Fruit fly (Drosophila melanogaster): ENCODE measurements around the gene Josd.
A peak's percentile ranks its signal among the peaks of the same experiment; 100 is the strongest.

Josd gene

DNA sequence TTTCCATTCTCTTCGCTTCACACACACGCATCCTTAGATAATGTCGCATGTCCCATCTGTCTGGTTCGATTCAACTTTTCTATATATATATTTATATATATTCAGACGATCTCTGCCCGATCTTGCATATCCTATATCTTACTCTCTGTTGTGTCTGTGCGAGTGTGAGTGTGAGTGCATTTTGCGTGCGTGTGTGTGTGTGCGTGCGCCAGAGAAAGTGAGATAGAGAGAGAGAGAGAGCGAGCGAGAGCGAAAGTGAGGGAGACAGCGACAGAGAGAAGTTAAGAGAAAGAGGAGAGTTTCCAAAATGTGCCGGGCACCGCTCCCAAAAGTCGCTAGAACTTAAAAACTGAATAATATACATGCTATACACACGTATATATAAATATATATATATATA lies 29.2 kb upstream of the Josd start:
- TF ChIP-seq pad (GFP tag; optimal IDR thresholded peaks at IDR 0.05) (no peak), tj (GFP tag; optimal IDR thresholded peaks at IDR 0.05) (no peak), Mnt (GFP tag; optimal IDR thresholded peaks at IDR 0.05) (no peak), CG7045 (GFP tag; optimal IDR thresholded peaks at IDR 0.05) (no peak), CG1620 (GFP tag; optimal IDR thresholded peaks at IDR 0.05) (no peak), Hr96 (GFP tag; optimal IDR thresholded peaks at IDR 0.05) (no peak), CG12768 (GFP tag; optimal IDR thresholded peaks at IDR 0.05) (no peak), kay (GFP tag; ENCODE audit: borderline replicate concordance) (no peak), CG11617 (GFP tag; optimal IDR thresholded peaks at IDR 0.05) (no peak), ovo (GFP tag; optimal IDR thresholded peaks at IDR 0.05) (no peak)

DNA sequence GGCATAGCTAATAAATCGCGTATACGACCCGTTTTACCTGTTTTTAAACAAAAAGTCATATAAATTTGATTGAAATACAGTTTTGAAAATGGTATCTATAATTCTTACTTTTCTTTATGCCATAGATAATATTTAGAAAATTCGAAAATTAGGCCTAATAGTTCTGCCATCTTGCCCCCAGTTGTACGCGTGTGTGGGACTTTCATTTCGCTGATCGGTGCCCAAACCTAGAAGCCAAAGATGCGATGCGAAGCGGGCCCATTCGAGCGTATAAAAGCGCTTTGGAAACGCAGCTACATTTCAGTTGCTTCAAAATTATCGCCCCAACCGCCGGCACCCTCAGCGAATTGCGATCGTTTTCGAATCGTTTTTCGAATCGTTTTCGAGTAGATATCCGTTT lies 24.0 kb upstream of the Josd start, which contains the start of gene CG14445:
CG14445 (plus strand) TSS at position 301 of the 400 bp plus-strand sequence.
- no peak for TF ChIP-seq Hr96 (GFP tag; optimal IDR thresholded peaks at IDR 0.05)
- TF ChIP-seq Clk (GFP tag; optimal IDR thresholded peaks at IDR 0.05): no peak
- no peak for TF ChIP-seq CG5204 (GFP tag; optimal IDR thresholded peaks at IDR 0.05)
- no peak for TF ChIP-seq CG11617 (GFP tag; optimal IDR thresholded peaks at IDR 0.05)
- no peak for TF ChIP-seq ovo (GFP tag; optimal IDR thresholded peaks at IDR 0.05)
- TF ChIP-seq CG12768 (GFP tag; optimal IDR thresholded peaks at IDR 0.05): no peak
- no peak for TF ChIP-seq tj (GFP tag; optimal IDR thresholded peaks at IDR 0.05)
- TF ChIP-seq bab1 (GFP tag; optimal IDR thresholded peaks at IDR 0.05): no peak

DNA sequence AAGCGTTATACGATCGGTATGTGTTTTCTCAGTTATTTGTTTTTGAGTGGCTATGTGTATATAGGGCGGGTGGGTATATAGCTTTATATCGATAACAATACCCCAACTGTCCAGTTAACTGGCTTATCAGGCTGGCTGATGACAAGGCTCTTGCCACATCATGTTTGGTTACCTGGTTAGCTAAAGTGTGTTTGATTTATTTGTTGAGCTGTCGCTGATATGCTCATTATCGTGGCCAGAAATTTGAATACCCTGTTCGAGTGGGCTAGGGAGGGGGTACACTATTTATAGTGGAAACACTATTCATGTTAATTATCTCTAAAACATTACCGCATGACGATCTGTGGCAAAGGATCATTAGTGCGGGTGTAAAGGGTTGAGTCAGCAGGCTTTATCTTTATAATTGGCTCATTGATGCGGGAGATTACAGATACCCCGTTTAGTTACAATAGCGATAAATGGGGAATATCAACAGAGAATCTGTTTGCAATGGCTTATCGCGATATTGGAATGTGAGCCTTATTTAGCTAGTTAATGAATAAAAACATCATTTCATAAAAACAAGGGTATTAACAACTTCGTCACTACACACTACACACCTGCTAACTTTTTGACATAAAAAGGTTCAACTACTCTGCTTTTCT lies 8.0 kb upstream of the Josd start:
- no peak for TF ChIP-seq toe (GFP tag; optimal IDR thresholded peaks at IDR 0.05)
- no peak for TF ChIP-seq CG14711 (tag; optimal IDR thresholded peaks at IDR 0.05)
- no peak for TF ChIP-seq CG1620 (GFP tag; optimal IDR thresholded peaks at IDR 0.05)
- no peak for TF ChIP-seq bab1 (GFP tag; optimal IDR thresholded peaks at IDR 0.05)
- no peak for TF ChIP-seq cnc (optimal IDR thresholded peaks at IDR 0.05)
- no peak for TF ChIP-seq Mnt (GFP tag; optimal IDR thresholded peaks at IDR 0.05)
- no peak for TF ChIP-seq tj (GFP tag; optimal IDR thresholded peaks at IDR 0.05)
- no peak for TF ChIP-seq CG11617 (GFP tag; optimal IDR thresholded peaks at IDR 0.05)
- TF ChIP-seq CG7101 (tag; optimal IDR thresholded peaks at IDR 0.05): no peak
- no peak for TF ChIP-seq CG5204 (GFP tag; optimal IDR thresholded peaks at IDR 0.05)
- TF ChIP-seq kay (GFP tag; ENCODE audit: borderline replicate concordance): no peak
- TF ChIP-seq pad (GFP tag; optimal IDR thresholded peaks at IDR 0.05): no peak

DNA sequence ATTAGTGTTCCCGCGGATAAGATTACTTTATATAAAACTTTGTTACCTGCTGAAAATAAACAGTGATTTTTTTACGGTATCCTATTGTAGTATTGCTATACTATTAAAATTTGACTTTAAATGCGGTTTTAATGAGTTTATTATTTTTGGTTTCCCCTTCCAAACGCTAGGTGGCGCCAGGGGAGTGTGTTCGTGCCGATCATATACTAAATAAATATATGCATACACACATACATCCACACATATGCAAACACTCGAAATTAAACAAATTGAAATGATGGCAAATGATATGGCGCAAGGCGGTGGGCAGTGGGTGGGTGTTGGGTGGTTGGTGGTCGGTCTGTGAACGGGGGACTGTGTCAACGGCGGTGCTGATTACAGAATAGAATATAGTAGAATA lies 7.3 kb upstream of the Josd start:
- no peak for TF ChIP-seq Crg-1 (GFP tag; optimal IDR thresholded peaks at IDR 0.05)
- TF ChIP-seq Mnt (GFP tag; optimal IDR thresholded peaks at IDR 0.05): no peak
- no peak for TF ChIP-seq cnc (optimal IDR thresholded peaks at IDR 0.05)
- no peak for TF ChIP-seq tj (GFP tag; optimal IDR thresholded peaks at IDR 0.05)

DNA sequence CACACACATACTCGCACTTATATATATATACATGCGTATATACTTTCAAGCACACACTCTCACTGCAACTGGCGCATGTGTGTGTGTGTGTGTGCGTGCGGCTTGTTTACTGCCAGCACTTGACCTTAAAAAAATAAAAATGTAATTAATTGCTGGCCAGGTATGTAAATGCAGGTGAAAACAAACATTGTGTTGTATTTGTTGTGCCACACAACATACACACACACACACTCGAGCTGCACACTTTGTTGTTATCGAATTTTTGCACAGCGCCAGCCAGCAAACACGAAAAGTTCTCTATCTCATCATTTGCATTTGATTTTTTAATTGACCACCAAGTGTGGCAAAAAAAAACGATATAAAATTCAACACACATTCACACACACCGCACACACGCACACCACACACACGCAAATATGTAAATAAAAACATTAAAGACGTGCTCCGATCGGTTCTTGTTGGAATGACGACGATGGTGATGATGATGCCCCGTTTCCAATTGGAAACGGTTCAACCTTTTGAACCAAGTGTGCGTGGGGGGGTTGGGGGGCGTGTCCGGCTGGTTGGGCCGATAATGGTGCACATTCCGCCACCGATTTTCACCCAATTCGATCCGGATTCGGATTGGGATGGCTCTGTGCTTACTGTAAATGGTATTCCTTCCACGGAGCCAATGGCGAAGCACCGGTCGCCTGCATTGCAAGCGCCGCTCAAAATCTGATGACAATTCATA lies 6.2 kb upstream of the Josd start:
- no peak for TF ChIP-seq CG14711 (tag; optimal IDR thresholded peaks at IDR 0.05)
- TF ChIP-seq CG1620 (GFP tag; optimal IDR thresholded peaks at IDR 0.05): no peak

DNA sequence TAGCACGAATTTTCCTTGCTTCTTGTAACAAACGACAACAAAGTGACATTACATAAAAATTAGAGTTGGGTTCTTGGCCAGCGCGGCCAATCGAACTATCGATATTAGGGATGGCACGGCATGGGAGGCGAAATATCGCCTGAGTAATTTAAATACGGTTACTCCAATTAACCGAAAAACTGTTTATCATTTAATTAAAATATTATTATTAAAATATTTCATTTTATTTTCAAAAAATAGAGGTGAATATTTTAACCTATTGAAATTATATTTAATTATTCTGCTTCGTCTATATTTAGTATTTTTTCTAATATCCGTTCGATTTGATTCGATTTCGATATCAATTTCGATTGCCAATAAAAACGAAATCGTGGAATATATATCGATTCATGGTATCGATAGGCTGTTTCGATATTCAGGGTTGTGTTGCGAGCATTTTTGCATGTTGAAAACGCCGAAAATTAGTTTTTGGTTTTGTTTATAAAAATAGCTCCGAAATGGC lies 5.5 kb upstream of the Josd start, which contains the start of the genes Rbcn-3A and Spx:
Rbcn-3A (minus strand) TSS at position 74 of the 502 bp plus-strand sequence.
Spx (plus strand) TSS at position 409 of the 502 bp plus-strand sequence.
- peak; percentile 31 for TF ChIP-seq pad (GFP tag; optimal IDR thresholded peaks at IDR 0.05)
- TF ChIP-seq ovo (GFP tag; optimal IDR thresholded peaks at IDR 0.05): peak; percentile 44
- peak; percentile 73 for TF ChIP-seq CG7101 (tag; optimal IDR thresholded peaks at IDR 0.05)
- no peak for TF ChIP-seq toe (GFP tag; optimal IDR thresholded peaks at IDR 0.05)
- no peak for TF ChIP-seq Hr96 (GFP tag; optimal IDR thresholded peaks at IDR 0.05)
- TF ChIP-seq CG33017 (tag; optimal IDR thresholded peaks at IDR 0.05): no peak
- no peak for TF ChIP-seq cnc (optimal IDR thresholded peaks at IDR 0.05)
- TF ChIP-seq Mnt (GFP tag; optimal IDR thresholded peaks at IDR 0.05): peak; percentile 67
- TF ChIP-seq bab1 (GFP tag; optimal IDR thresholded peaks at IDR 0.05): peak; percentile 49
- peak; percentile 47 for TF ChIP-seq tj (GFP tag; optimal IDR thresholded peaks at IDR 0.05)
- peak; percentile 64 for TF ChIP-seq CG11617 (GFP tag; optimal IDR thresholded peaks at IDR 0.05)
- TF ChIP-seq CG14711 (tag; optimal IDR thresholded peaks at IDR 0.05): peak; percentile 85
- no peak for TF ChIP-seq kay (GFP tag; ENCODE audit: borderline replicate concordance)
- no peak for TF ChIP-seq CG7045 (GFP tag; optimal IDR thresholded peaks at IDR 0.05)
- no peak for TF ChIP-seq CG5204 (GFP tag; optimal IDR thresholded peaks at IDR 0.05)
- TF ChIP-seq cic (GFP tag; optimal IDR thresholded peaks at IDR 0.05): no peak
- no peak for TF ChIP-seq CG1620 (GFP tag; optimal IDR thresholded peaks at IDR 0.05)
- TF ChIP-seq CG12768 (GFP tag; optimal IDR thresholded peaks at IDR 0.05): no peak
- TF ChIP-seq Crg-1 (GFP tag; optimal IDR thresholded peaks at IDR 0.05): peak; percentile 27
- no peak for TF ChIP-seq Clk (GFP tag; optimal IDR thresholded peaks at IDR 0.05)

DNA sequence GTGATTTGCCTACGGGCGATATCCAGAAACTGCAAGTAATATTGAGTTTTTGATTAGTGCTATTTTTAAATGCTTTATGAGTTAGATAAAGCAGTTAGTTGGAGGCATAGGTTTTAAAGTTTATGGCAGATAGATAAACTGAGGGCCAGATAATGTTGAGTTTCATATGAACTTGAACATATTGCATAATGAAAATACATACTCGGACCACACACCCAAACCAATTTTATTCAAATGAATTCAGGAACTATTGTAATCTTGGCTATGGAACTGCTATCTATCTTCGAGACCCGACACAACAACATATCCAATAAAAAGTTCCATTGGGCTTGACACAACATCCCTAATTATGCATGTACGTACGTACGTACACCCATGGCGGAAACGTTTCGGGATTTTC lies 1.3 kb upstream of the Josd start:
- TF ChIP-seq CG1620 (GFP tag; optimal IDR thresholded peaks at IDR 0.05) (no peak), Crg-1 (GFP tag; optimal IDR thresholded peaks at IDR 0.05) (no peak), CG7045 (GFP tag; optimal IDR thresholded peaks at IDR 0.05) (no peak), Hr96 (GFP tag; optimal IDR thresholded peaks at IDR 0.05) (no peak), CG14711 (tag; optimal IDR thresholded peaks at IDR 0.05) (no peak), cic (GFP tag; optimal IDR thresholded peaks at IDR 0.05) (no peak), CG5204 (GFP tag; optimal IDR thresholded peaks at IDR 0.05) (no peak), CG33017 (tag; optimal IDR thresholded peaks at IDR 0.05) (no peak), bab1 (GFP tag; optimal IDR thresholded peaks at IDR 0.05) (no peak), tj (GFP tag; optimal IDR thresholded peaks at IDR 0.05) (no peak), kay (GFP tag; ENCODE audit: borderline replicate concordance) (no peak), Mnt (GFP tag; optimal IDR thresholded peaks at IDR 0.05) (no peak), CG7101 (tag; optimal IDR thresholded peaks at IDR 0.05) (no peak), ovo (GFP tag; optimal IDR thresholded peaks at IDR 0.05) (no peak)

Measured in whole organism, adult.